Worm (Caenorhabditis elegans): Measurements from ENCODE around the gene srw-15.

- no peak for TF ChIP-seq flt-1 (GFP tag; IDR thresholded peaks at IDR 0.05)
- no peak for TF ChIP-seq ceh-13 (GFP tag; optimal IDR thresholded peaks at IDR 0.05)
- no peak for TF ChIP-seq tra-4 (tag; optimal IDR thresholded peaks at IDR 0.05)
These were observed 46.6 kb downstream of the srw-15 start, which contains the start of gene srw-17 for ce11 chrV:15276915-15277314.
